Worm (Caenorhabditis elegans) whole organism, early embryonic: Measurements from ENCODE around the gene sru-44.

Experiments
- B0310.2 ChIP-seq: sonication (generic microtip); optimal IDR thresholded peaks from 2 replicates; lab custom pipeline; 2016; ENCODE audit warnings: mild to moderate bottlenecking, missing genetic modification characterization, missing compliant biosample characterization
- F13C5.2 ChIP-seq: sonication (generic microtip); optimal IDR thresholded peaks from 2 replicates; lab custom pipeline; 2017; ENCODE audit warnings: mild to moderate bottlenecking, missing genetic modification characterization, inconsistent platforms, missing compliant biosample characterization
- aly-1 ChIP-seq: sonication (generic microtip); optimal IDR thresholded peaks from 2 replicates; lab custom pipeline; 2016; ENCODE audit warnings: missing genetic modification characterization, missing compliant biosample characterization
- ama-1 ChIP-seq: fragments of 150-350 bp; optimal IDR thresholded peaks from 2 replicates; lab custom pipeline; 2014
- ceh-13 ChIP-seq: fragments of 200-800 bp; sonication (Bioruptor generic); optimal IDR thresholded peaks from 2 replicates; lab custom pipeline; 2018; ENCODE audit warnings: mild to moderate bottlenecking, missing genetic modification characterization, missing compliant biosample characterization
- ceh-36 ChIP-seq: sonication (generic microtip); optimal IDR thresholded peaks from 2 replicates; lab custom pipeline; 2016; ENCODE audit warnings: missing genetic modification characterization, inconsistent platforms, missing compliant biosample characterization
- ets-7 ChIP-seq: sonication (generic microtip); optimal IDR thresholded peaks from 2 replicates; lab custom pipeline; 2016; ENCODE audit warnings: missing genotype, missing genetic modification characterization, missing compliant biosample characterization
- flt-1 ChIP-seq: fragments of 200-800 bp; sonication (Bioruptor generic); IDR thresholded peaks from 2 replicates; pipeline ENCODE4 v1.3.6; 2022; ENCODE audit warnings: missing genetic modification characterization, missing compliant biosample characterization
- hmbx-1 ChIP-seq: sonication (generic microtip); optimal IDR thresholded peaks from 2 replicates; lab custom pipeline; 2016; ENCODE audit warnings: mild to moderate bottlenecking, missing genetic modification characterization, missing compliant biosample characterization
- hmg-4 ChIP-seq: fragments of 200-800 bp; sonication (Bioruptor generic); optimal IDR thresholded peaks from 2 replicates; lab custom pipeline; 2018; ENCODE audit warnings: mild to moderate bottlenecking, missing genetic modification characterization, missing compliant biosample characterization
- hnd-1 ChIP-seq: sonication (generic microtip); optimal IDR thresholded peaks from 2 replicates; lab custom pipeline; 2016; ENCODE audit warnings: missing genetic modification characterization, missing compliant biosample characterization
- pes-1 ChIP-seq: fragments of 200-800 bp; sonication (Bioruptor generic); IDR thresholded peaks from 2 replicates; pipeline ENCODE4 v1.3.6; 2022; ENCODE audit warnings: missing genetic modification reagents, missing genetic modification characterization, missing compliant biosample characterization
- scrt-1 ChIP-seq: fragments of 200-800 bp; sonication (Bioruptor generic); IDR thresholded peaks from 2 replicates; pipeline ENCODE4 v1.3.6; 2022; ENCODE audit warnings: missing genetic modification characterization, missing compliant biosample characterization
- sea-1 ChIP-seq: fragments of 200-800 bp; sonication (Bioruptor generic); conservative IDR thresholded peaks from 2 replicates; pipeline ENCODE4 v1.3.6; 2022; ENCODE audit warnings: missing genetic modification characterization, missing compliant biosample characterization
- tbx-11 ChIP-seq: fragments of 200-800 bp; sonication (Bioruptor generic); IDR thresholded peaks from 2 replicates; pipeline ENCODE4 v1.3.6; 2022; ENCODE audit warnings: missing genetic modification characterization, missing compliant biosample characterization
- tbx-37 ChIP-seq: fragments of 200-800 bp; sonication (Bioruptor generic); conservative IDR thresholded peaks from 2 replicates; pipeline ENCODE4 v1.3.6; 2022; ENCODE audit warnings: missing genetic modification reagents, missing genetic modification characterization, missing compliant biosample characterization
- tra-4 ChIP-seq: sonication (generic microtip); optimal IDR thresholded peaks from 2 replicates; lab custom pipeline; 2017; ENCODE audit warnings: missing genetic modification characterization, missing compliant biosample characterization

sru-44 gene

DNA sequence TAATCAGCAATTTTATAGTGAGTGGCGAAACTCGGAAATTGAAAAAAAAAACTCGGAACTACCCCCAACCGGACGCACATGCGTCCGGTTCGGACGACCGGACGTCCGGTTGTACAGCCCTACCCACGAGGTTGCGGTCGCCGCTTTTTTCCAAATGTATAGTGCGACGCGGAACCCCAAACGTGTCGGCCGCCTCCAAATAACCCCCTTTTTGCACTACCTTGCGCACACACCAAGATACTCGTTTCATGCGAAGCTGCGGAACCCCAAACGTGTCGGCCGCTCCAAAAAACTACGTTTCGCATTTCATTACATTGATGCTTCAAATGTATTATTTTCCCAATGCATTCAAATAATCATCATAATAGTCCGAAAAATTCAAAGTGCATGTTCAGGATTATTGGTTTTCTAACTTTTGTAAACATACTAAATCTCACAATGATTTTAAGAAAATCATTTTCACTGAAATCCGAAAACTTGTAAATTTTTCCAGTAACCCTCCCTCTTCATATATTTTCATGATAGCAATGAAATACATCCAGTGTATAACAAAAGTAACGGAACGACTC, 4.3 kb upstream of the sru-44 start, which contains the start of gene srw-35:
TSS of gene srw-35 (plus strand) at position 519 of the 569 bp plus-strand sequence.
- TF ChIP-seq aly-1 (tag; lab: Kevin White, UChicago) (no peak), pes-1 (GFP tag; lab: Robert Waterston, UW) (no peak), hmg-4 (GFP tag; lab: Kevin White, UChicago) (no peak), tra-4 (tag; lab: Kevin White, UChicago) (no peak), tbx-11 (GFP tag; lab: Robert Waterston, UW) (no peak), ceh-13 (GFP tag; lab: Kevin White, UChicago) (no peak), flt-1 (GFP tag; lab: Robert Waterston, UW) (no peak), F13C5.2 (tag; lab: Kevin White, UChicago) (no peak), ets-7 (tag; lab: Kevin White, UChicago) (no peak)

DNA sequence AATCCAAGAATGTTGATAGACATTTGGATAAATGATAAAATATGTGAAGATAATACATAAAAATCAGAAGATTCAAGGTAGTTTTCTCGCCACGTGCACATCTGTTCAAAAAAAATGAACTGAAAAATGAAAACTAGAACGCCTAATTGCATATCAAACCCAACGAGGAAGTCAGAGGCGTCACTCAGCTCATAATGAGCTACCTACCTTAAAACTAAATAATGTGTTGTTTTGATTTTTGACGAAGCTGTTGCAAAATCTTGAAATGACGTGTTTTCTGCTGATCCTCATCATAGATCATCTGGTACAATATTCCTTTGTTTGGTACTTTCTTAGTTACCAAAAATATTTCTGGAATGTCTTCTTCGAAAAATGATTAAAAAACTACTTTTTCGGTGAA, 3.2 kb upstream of the sru-44 start, which contains the start of gene srh-138:
TSS of gene srh-138 (minus strand) at position 101 of the 400 bp plus-strand sequence.
- no peak for TF ChIP-seq pes-1 (GFP tag; lab: Robert Waterston, UW)
- no peak for TF ChIP-seq ceh-36 (tag; lab: Kevin White, UChicago)
- TF ChIP-seq tbx-37 (GFP tag; lab: Robert Waterston, UW), result no peak
- TF ChIP-seq B0310.2 (tag; lab: Kevin White, UChicago), result no peak
- no peak for TF ChIP-seq hmg-4 (GFP tag; lab: Kevin White, UChicago)
- TF ChIP-seq aly-1 (tag; lab: Kevin White, UChicago), result no peak
- no peak for TF ChIP-seq tbx-11 (GFP tag; lab: Robert Waterston, UW)
- no peak for TF ChIP-seq ceh-13 (GFP tag; lab: Kevin White, UChicago)
- no peak for TF ChIP-seq F13C5.2 (tag; lab: Kevin White, UChicago)

DNA sequence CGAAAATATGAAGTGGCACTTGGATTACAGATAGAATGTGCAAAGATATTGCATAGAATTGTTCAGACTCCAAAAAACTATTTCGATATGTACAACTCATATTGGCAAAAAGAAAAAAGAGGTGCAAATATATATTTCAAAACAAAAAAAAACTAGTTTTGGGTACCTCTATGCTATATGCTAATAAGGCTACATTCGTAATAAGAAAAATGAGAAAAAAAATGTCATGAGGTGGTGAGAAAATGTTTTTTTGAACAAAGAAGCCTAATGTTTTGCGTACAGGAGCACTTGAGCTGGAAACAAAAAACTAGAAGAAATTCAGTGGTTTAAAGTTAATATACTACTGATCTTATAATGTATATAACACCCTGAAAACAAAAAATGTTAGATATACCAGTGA, 6.9 kb downstream of the sru-44 start, which contains the start of gene srh-142:
TSS of gene srh-142 (minus strand) at position 101 of the 400 bp plus-strand sequence.
- TF ChIP-seq tra-4 (tag; lab: Kevin White, UChicago) (no peak), hmbx-1 (tag; lab: Kevin White, UChicago) (no peak), tbx-37 (GFP tag; lab: Robert Waterston, UW) (no peak), tbx-11 (GFP tag; lab: Robert Waterston, UW) (no peak), scrt-1 (GFP tag; lab: Robert Waterston, UW) (no peak), F13C5.2 (tag; lab: Kevin White, UChicago) (no peak), aly-1 (tag; lab: Kevin White, UChicago) (no peak), hnd-1 (tag; lab: Kevin White, UChicago) (no peak), ceh-13 (GFP tag; lab: Kevin White, UChicago) (no peak), flt-1 (GFP tag; lab: Robert Waterston, UW) (no peak), hmg-4 (GFP tag; lab: Kevin White, UChicago) (no peak)

DNA sequence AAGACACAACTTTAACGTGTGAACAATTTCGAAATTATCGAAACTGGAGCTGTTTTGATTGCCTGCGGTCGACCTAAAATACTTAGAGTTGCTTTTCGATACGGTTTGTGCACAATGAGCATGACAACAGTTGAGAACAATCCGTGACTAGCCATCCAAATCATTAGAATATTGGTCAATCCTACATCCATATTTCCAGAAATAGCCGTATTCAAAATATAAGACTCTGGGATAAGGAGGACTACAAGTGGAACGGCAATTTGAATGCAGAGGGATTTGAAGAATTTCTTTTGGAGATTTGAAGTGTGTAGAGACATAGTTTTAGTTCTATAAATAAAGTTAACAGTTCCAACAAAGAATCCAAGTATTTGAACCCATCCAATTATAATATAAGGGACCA, 8.4 kb downstream of the sru-44 start:
- TF ChIP-seq hmbx-1 (tag; lab: Kevin White, UChicago), result no peak
- no peak for TF ChIP-seq aly-1 (tag; lab: Kevin White, UChicago)
- no peak for TF ChIP-seq B0310.2 (tag; lab: Kevin White, UChicago)
- TF ChIP-seq hnd-1 (tag; lab: Kevin White, UChicago), result no peak
- no peak for TF ChIP-seq sea-1
- no peak for TF ChIP-seq hmg-4 (GFP tag; lab: Kevin White, UChicago)
- TF ChIP-seq pes-1 (GFP tag; lab: Robert Waterston, UW), result no peak
- TF ChIP-seq tra-4 (tag; lab: Kevin White, UChicago), result no peak
- TF ChIP-seq flt-1 (GFP tag; lab: Robert Waterston, UW), result no peak
- TF ChIP-seq ceh-36 (tag; lab: Kevin White, UChicago), result no peak
- TF ChIP-seq tbx-37 (GFP tag; lab: Robert Waterston, UW), result no peak
- TF ChIP-seq ama-1 (lab: Kevin White, UChicago), result no peak
- no peak for TF ChIP-seq scrt-1 (GFP tag; lab: Robert Waterston, UW)
- TF ChIP-seq tbx-11 (GFP tag; lab: Robert Waterston, UW), result no peak
- no peak for TF ChIP-seq ceh-13 (GFP tag; lab: Kevin White, UChicago)
- no peak for TF ChIP-seq ets-7 (tag; lab: Kevin White, UChicago)
- no peak for TF ChIP-seq F13C5.2 (tag; lab: Kevin White, UChicago)

DNA sequence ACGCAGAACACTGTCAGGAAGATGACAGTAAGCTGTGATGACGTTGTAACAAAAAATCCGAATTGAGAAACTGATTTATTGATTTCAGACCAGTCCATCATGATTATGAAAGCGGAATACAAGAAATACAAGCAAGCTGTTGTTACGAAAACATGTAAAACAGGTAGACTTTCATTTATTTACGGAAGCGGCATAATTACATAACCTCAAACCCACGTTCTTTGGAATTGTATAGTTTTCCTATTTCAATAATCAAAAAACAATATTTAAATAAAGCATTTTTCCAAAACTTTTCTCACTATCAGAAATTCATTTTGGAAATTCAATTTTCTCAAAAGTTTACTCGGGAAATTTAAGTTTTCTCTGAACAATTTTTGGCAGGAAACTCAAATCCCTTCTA, 9.0 kb downstream of the sru-44 start, which contains the start of gene str-15:
TSS of gene str-15 (minus strand) at position 101 of the 400 bp plus-strand sequence.
- no peak for TF ChIP-seq hmbx-1 (tag; lab: Kevin White, UChicago)
- no peak for TF ChIP-seq hnd-1 (tag; lab: Kevin White, UChicago)
- no peak for TF ChIP-seq ama-1 (lab: Kevin White, UChicago)
- TF ChIP-seq flt-1 (GFP tag; lab: Robert Waterston, UW), result no peak
- no peak for TF ChIP-seq hmg-4 (GFP tag; lab: Kevin White, UChicago)
- TF ChIP-seq ceh-36 (tag; lab: Kevin White, UChicago), result no peak
- no peak for TF ChIP-seq tra-4 (tag; lab: Kevin White, UChicago)
- no peak for TF ChIP-seq scrt-1 (GFP tag; lab: Robert Waterston, UW)
- TF ChIP-seq pes-1 (GFP tag; lab: Robert Waterston, UW), result no peak
- no peak for TF ChIP-seq ceh-13 (GFP tag; lab: Kevin White, UChicago)
- no peak for TF ChIP-seq ets-7 (tag; lab: Kevin White, UChicago)
- no peak for TF ChIP-seq aly-1 (tag; lab: Kevin White, UChicago)
- TF ChIP-seq tbx-11 (GFP tag; lab: Robert Waterston, UW), result no peak
- no peak for TF ChIP-seq B0310.2 (tag; lab: Kevin White, UChicago)
- TF ChIP-seq F13C5.2 (tag; lab: Kevin White, UChicago), result no peak
- TF ChIP-seq sea-1, result no peak
- no peak for TF ChIP-seq tbx-37 (GFP tag; lab: Robert Waterston, UW)

DNA sequence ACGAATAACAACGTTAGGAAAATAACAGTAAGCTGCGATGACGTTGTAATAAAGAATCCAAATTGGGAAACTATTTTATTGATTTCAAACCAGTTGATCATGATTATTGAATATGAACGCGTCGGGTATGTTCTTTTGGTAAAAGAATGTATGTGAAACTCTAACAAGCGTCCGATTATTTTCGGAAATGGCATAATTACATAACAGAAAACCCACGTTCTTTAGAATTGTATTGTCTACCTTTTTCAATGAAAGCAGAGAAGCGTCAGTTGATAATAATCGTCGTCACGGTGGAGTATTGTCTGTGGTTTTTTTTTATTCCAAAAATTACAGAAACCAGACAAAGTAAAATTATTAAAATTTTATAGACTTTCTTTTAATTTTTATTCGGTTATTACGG, 12.7 kb downstream of the sru-44 start, which contains the start of gene str-14:
TSS of gene str-14 (minus strand) at position 101 of the 400 bp plus-strand sequence.
- TF ChIP-seq tra-4 (tag; lab: Kevin White, UChicago), result no peak
- TF ChIP-seq ets-7 (tag; lab: Kevin White, UChicago), result no peak
